Worm (Caenorhabditis elegans) whole organism, L4/young adult: ENCODE results near the gene gad-3.

Experiments used
- W03F9.2 ChIP-seq: fragments of 150-350 bp; optimal IDR thresholded peaks from 2 replicates; lab custom pipeline; 2014; ENCODE audit warnings: missing biosample characterization, missing genetic modification characterization
- dao-5 ChIP-seq: sonication (generic microtip); optimal IDR thresholded peaks from 2 replicates; lab custom pipeline; 2016; ENCODE audit warnings: missing genotype, missing genetic modification characterization, moderate library complexity, missing compliant biosample characterization
- him-1 ChIP-seq: sonication (generic microtip); optimal IDR thresholded peaks from 2 replicates; lab custom pipeline; 2016; ENCODE audit warnings: missing genotype, missing genetic modification reagents, missing genetic modification characterization, missing compliant biosample characterization

- TF ChIP-seq him-1 (peak; percentile 57), W03F9.2 (no peak), dao-5 (tag; lab: Kevin White, UChicago) (no peak)
These were observed 46.0 kb upstream of the gad-3 start for ce11 chrV:9218655-9219389.
